Worm (Caenorhabditis elegans) whole organism, late embryonic: ENCODE results near the gene srd-74.
"Not testable (repeated sequence)": the region's sequence is repeated elsewhere in the genome, so short reads cannot be mapped to it uniquely, and the experiment has no call there.

Experiments used
- C08G9.2 ChIP-seq: sonication (generic microtip); optimal IDR thresholded peaks from 2 replicates; lab custom pipeline; 2016; ENCODE audit warnings: mild to moderate bottlenecking, missing genetic modification characterization, moderate library complexity, missing compliant biosample characterization
- K02D7.2 ChIP-seq: sonication (generic microtip); optimal IDR thresholded peaks from 2 replicates; lab custom pipeline; 2017; ENCODE audit warnings: mild to moderate bottlenecking, missing genetic modification characterization, missing compliant biosample characterization
- T23F11.4 ChIP-seq: fragments of 200-800 bp; sonication (Bioruptor generic); optimal IDR thresholded peaks from 2 replicates; lab custom pipeline; 2018; ENCODE audit warnings: mild to moderate bottlenecking, missing genetic modification characterization, missing compliant biosample characterization
- Y22D7AL.16 ChIP-seq: sonication (generic microtip); optimal IDR thresholded peaks from 2 replicates; lab custom pipeline; 2016; ENCODE audit warnings: missing genetic modification characterization, missing compliant biosample characterization
- ceh-18 ChIP-seq: sonication (generic microtip); optimal IDR thresholded peaks from 2 replicates; lab custom pipeline; 2016; ENCODE audit warnings: missing genetic modification characterization, missing compliant biosample characterization
- ceh-2 ChIP-seq: sonication (generic microtip); optimal IDR thresholded peaks from 2 replicates; lab custom pipeline; 2016; ENCODE audit warnings: missing genotype, missing genetic modification characterization, missing compliant biosample characterization
- ceh-22 ChIP-seq: sonication (generic microtip); optimal IDR thresholded peaks from 2 replicates; lab custom pipeline; 2017; ENCODE audit warnings: missing biosample characterization, missing genetic modification characterization
- ceh-31 ChIP-seq: sonication (generic microtip); optimal IDR thresholded peaks from 2 replicates; lab custom pipeline; 2016; ENCODE audit warnings: missing genetic modification characterization, missing compliant biosample characterization
- ceh-34 ChIP-seq: sonication (generic microtip); optimal IDR thresholded peaks from 2 replicates; lab custom pipeline; 2016; ENCODE audit warnings: mild to moderate bottlenecking, missing genetic modification characterization, missing compliant biosample characterization
- ceh-45 ChIP-seq: fragments of 200-800 bp; sonication (Bioruptor generic); IDR thresholded peaks from 2 replicates; pipeline ENCODE4 v1.3.6; 2022; ENCODE audit warnings: missing genetic modification reagents, missing genetic modification characterization, missing compliant biosample characterization
- che-1 ChIP-seq: sonication (generic microtip); optimal IDR thresholded peaks from 2 replicates; lab custom pipeline; 2016; ENCODE audit warnings: mild to moderate bottlenecking, missing genetic modification characterization, missing compliant biosample characterization
- dmd-4 ChIP-seq: sonication (generic microtip); optimal IDR thresholded peaks from 2 replicates; lab custom pipeline; 2016; ENCODE audit warnings: borderline replicate concordance, missing genetic modification characterization, missing compliant biosample characterization
- dve-1 ChIP-seq: sonication (generic microtip); optimal IDR thresholded peaks from 2 replicates; lab custom pipeline; 2017; ENCODE audit warnings: antibody characterized with exemption, mild to moderate bottlenecking, missing genetic modification characterization, missing compliant biosample characterization
- elt-2 ChIP-seq: sonication (generic microtip); optimal IDR thresholded peaks from 2 replicates; lab custom pipeline; 2016; ENCODE audit warnings: missing genetic modification reagents, missing genetic modification characterization, missing compliant biosample characterization
- elt-4 ChIP-seq: sonication (generic microtip); optimal IDR thresholded peaks from 2 replicates; lab custom pipeline; 2016; ENCODE audit warnings: missing genetic modification characterization, missing compliant biosample characterization
- ets-4 ChIP-seq: sonication (generic microtip); optimal IDR thresholded peaks from 2 replicates; lab custom pipeline; 2016; ENCODE audit warnings: missing genetic modification characterization, missing compliant biosample characterization
- fkh-10 ChIP-seq: fragments of 150-350 bp; optimal IDR thresholded peaks from 2 replicates; lab custom pipeline; 2014; ENCODE audit warnings: missing biosample characterization, missing genetic modification reagents, missing genetic modification characterization
- hlh-13 ChIP-seq: fragments of 200-800 bp; sonication (Bioruptor generic); optimal IDR thresholded peaks from 2 replicates; lab custom pipeline; 2018; ENCODE audit warnings: mild to moderate bottlenecking, missing genetic modification characterization, missing compliant biosample characterization
- hlh-15 ChIP-seq: sonication (generic microtip); optimal IDR thresholded peaks from 2 replicates; lab custom pipeline; 2016; ENCODE audit warnings: missing genetic modification characterization, missing compliant biosample characterization
- hlh-30 ChIP-seq: sonication (generic microtip); optimal IDR thresholded peaks from 2 replicates; lab custom pipeline; 2017; ENCODE audit warnings: antibody characterized with exemption, missing genetic modification characterization, missing compliant biosample characterization; ENCODE audit not compliant: insufficient read depth
- hlh-8 ChIP-seq: sonication (generic microtip); optimal IDR thresholded peaks from 2 replicates; lab custom pipeline; 2016; ENCODE audit warnings: missing genotype, missing genetic modification characterization, missing compliant biosample characterization
- lim-6 ChIP-seq: sonication (generic microtip); optimal IDR thresholded peaks from 2 replicates; lab custom pipeline; 2016; ENCODE audit warnings: missing genetic modification characterization, missing compliant biosample characterization
- lin-11 ChIP-seq: fragments of 200-800 bp; sonication (Bioruptor generic); optimal IDR thresholded peaks from 2 replicates; lab custom pipeline; 2018; ENCODE audit warnings: mild to moderate bottlenecking, missing genetic modification characterization, missing compliant biosample characterization
- madf-2 ChIP-seq: sonication (generic microtip); optimal IDR thresholded peaks from 2 replicates; lab custom pipeline; 2017; ENCODE audit warnings: missing genetic modification characterization, missing compliant biosample characterization
- mec-3 ChIP-seq: sonication (generic microtip); optimal IDR thresholded peaks from 2 replicates; lab custom pipeline; 2016; ENCODE audit warnings: borderline replicate concordance, missing genetic modification characterization, missing compliant biosample characterization
- nfya-1 ChIP-seq: sonication (generic microtip); optimal IDR thresholded peaks from 2 replicates; lab custom pipeline; 2017; ENCODE audit warnings: missing genetic modification characterization, mild to moderate bottlenecking, missing compliant biosample characterization, antibody characterized with exemption, moderate library complexity
- npax-4 ChIP-seq: sonication (generic microtip); optimal IDR thresholded peaks from 2 replicates; lab custom pipeline; 2016; ENCODE audit warnings: missing genetic modification characterization, missing compliant biosample characterization
- pha-2 ChIP-seq: sonication (generic microtip); optimal IDR thresholded peaks from 2 replicates; lab custom pipeline; 2017; ENCODE audit warnings: mild to moderate bottlenecking, missing genetic modification characterization, missing compliant biosample characterization
- pha-4 ChIP-seq: fragments of 150-350 bp; optimal IDR thresholded peaks from 2 replicates; lab custom pipeline; 2018; ENCODE audit warnings: missing biosample characterization, missing genetic modification reagents, missing genetic modification characterization
- pqm-1 ChIP-seq: sonication (generic microtip); optimal IDR thresholded peaks from 2 replicates; lab custom pipeline; 2016; ENCODE audit warnings: missing genetic modification characterization, missing compliant biosample characterization
- pros-1 ChIP-seq: fragments of 150-350 bp; optimal IDR thresholded peaks from 2 replicates; lab custom pipeline; 2014; ENCODE audit warnings: missing biosample characterization, missing genetic modification reagents, missing genetic modification characterization
- rnt-1 ChIP-seq: sonication (generic microtip); optimal IDR thresholded peaks from 2 replicates; lab custom pipeline; 2016; ENCODE audit warnings: missing genetic modification characterization, missing compliant biosample characterization
- sdc-2 ChIP-seq: sonication (generic microtip); optimal IDR thresholded peaks from 2 replicates; lab custom pipeline; 2016; ENCODE audit warnings: missing genotype, missing genetic modification characterization, missing compliant biosample characterization
- sox-4 ChIP-seq: sonication (generic microtip); optimal IDR thresholded peaks from 2 replicates; lab custom pipeline; 2017; ENCODE audit warnings: mild to moderate bottlenecking, missing genetic modification characterization, inconsistent platforms, missing compliant biosample characterization
- syd-9 ChIP-seq: sonication (generic microtip); optimal IDR thresholded peaks from 2 replicates; lab custom pipeline; 2016; ENCODE audit warnings: mild to moderate bottlenecking, missing genetic modification characterization, moderate library complexity, missing compliant biosample characterization
- ttx-3 ChIP-seq: sonication (generic microtip); optimal IDR thresholded peaks from 2 replicates; lab custom pipeline; 2016; ENCODE audit warnings: missing genetic modification reagents, missing genetic modification characterization, missing compliant biosample characterization
- unc-55 ChIP-seq: sonication (generic microtip); optimal IDR thresholded peaks from 2 replicates; lab custom pipeline; 2017; ENCODE audit warnings: missing biosample characterization, missing genetic modification reagents, missing genetic modification characterization
- zip-5 ChIP-seq: sonication (generic microtip); optimal IDR thresholded peaks from 2 replicates; lab custom pipeline; 2016; ENCODE audit warnings: missing genetic modification characterization, missing compliant biosample characterization
- ztf-16 ChIP-seq: sonication (generic microtip); optimal IDR thresholded peaks from 2 replicates; lab custom pipeline; 2017; ENCODE audit warnings: missing genetic modification characterization, missing compliant biosample characterization

Gene srd-74

DNA sequence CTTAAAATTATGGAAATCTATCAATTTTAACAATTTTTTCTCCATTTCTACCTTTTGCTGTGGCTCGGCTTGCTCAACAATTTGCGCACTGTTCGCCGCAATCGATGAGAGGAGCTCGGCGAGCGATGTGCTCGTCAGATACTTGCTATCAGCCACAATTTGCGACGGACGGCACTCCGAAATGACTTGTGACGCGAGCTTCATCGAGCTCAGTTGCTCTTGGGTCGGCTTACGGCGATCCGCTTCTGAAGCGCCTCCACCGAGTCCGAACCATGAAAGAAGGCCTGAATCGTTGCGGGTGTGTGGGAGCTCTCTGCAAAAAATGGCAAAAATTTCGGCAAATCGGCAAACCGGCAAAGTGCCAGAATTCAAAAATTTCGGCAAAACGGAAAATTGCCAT lies 21.3 kb upstream of the srd-74 start:
- no peak for TF ChIP-seq ceh-18 (tag; lab: Kevin White, UChicago)
- no peak for TF ChIP-seq fkh-10 (GFP tag; lab: Kevin White, UChicago)
- TF ChIP-seq lin-11 (tag; lab: Kevin White, UChicago), result no peak
- no peak for TF ChIP-seq elt-4 (tag; lab: Kevin White, UChicago)
- TF ChIP-seq sdc-2 (tag; lab: Kevin White, UChicago), result no peak
- no peak for TF ChIP-seq Y22D7AL.16 (tag; lab: Kevin White, UChicago)
- no peak for TF ChIP-seq hlh-13 (GFP tag; lab: Kevin White, UChicago)
- TF ChIP-seq ztf-16 (tag; lab: Kevin White, UChicago), result no peak
- TF ChIP-seq hlh-15 (tag; lab: Kevin White, UChicago), result no peak

DNA sequence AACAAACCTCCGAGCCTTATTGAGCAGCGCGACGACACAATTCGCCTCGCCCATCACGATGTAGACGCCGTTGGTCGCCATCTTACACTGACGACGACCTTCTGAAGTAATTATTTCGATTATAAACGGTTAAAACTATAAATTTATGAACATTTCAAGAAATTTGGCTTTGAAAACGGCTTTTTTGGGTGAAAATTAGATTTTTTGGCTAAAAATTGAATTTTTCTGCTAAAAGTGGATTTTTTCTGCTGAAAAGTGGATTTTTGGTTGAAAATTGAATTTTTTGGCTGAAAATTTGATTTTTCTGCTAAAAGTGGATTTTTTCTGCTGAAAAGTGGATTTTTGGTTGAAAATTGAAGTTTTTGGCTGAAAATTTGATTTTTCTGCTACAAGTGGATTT lies 8.3 kb upstream of the srd-74 start, which contains the start of gene gbf-1:
gbf-1 (minus strand) TSS at position 101 of the 400 bp plus-strand sequence.
- TF ChIP-seq zip-5, rnt-1, elt-4 (tag; lab: Kevin White, UChicago): not testable (repeated sequence)
- TF ChIP-seq, all 69 proteins: peak for 0; not testable (repeated sequence) for 69

DNA sequence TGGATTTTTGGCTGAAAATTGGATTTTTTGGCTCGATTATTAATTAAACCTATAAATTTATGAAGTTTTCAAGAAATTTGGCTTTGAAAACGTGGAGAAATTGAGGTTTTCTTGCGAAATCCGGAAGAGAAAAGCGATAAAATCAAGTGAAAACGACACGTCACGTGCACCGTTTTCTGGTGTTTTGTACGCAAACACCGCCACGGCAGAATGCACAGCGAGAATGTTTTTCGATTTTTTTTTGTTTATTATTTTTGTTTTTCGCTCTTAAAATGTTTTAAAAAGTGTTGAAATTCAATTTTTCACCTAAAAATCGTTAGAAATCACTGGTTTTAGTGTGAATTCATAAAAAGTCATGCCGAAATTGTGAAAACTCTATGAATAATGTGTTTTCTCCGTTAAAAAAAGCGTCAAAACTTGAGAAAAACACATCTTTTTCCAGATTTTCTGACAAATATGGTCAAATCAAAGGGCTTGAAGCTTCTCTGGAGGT lies 7.3 kb upstream of the srd-74 start, which contains the start of gene immp-1:
immp-1 (plus strand) TSS at position 443 of the 493 bp plus-strand sequence.
- TF ChIP-seq nfya-1 (tag; lab: Kevin White, UChicago), result peak; percentile 8
- no peak for TF ChIP-seq syd-9
- TF ChIP-seq hlh-30 (tag; lab: Kevin White, UChicago), result peak; percentile 93

DNA sequence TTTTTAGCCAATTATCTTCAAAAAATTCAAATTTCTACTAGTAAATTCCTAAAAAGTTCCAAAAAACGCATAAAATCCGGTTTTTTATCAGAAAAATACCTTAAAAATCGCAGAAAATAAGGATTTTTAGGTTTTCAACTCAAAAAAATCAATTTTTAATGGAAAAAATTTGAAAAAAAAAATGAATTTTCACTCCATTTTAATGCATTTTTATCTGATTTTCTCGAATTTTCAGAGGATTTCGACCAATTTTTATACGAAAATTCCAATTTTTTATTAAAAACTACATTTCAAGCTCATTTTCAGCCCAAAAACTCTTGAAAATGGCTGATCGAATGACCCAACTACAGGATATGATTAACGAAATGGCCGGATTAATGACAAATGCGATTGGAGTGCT lies 4.6 kb upstream of the srd-74 start, which contains the start of gene mdt-21:
mdt-21 (plus strand) TSS at position 301 of the 400 bp plus-strand sequence.
- no peak for TF ChIP-seq lim-6 (tag; lab: Kevin White, UChicago)
- no peak for TF ChIP-seq lin-11 (tag; lab: Kevin White, UChicago)
- no peak for TF ChIP-seq ceh-2 (tag; lab: Kevin White, UChicago)
- no peak for TF ChIP-seq che-1 (tag; lab: Kevin White, UChicago)
- TF ChIP-seq Y22D7AL.16 (tag; lab: Kevin White, UChicago), result no peak
- TF ChIP-seq fkh-10 (GFP tag; lab: Kevin White, UChicago), result no peak
- no peak for TF ChIP-seq ets-4 (tag; lab: Kevin White, UChicago)
- no peak for TF ChIP-seq ceh-34 (tag; lab: Kevin White, UChicago)
- TF ChIP-seq nfya-1 (tag; lab: Kevin White, UChicago), result no peak

DNA sequence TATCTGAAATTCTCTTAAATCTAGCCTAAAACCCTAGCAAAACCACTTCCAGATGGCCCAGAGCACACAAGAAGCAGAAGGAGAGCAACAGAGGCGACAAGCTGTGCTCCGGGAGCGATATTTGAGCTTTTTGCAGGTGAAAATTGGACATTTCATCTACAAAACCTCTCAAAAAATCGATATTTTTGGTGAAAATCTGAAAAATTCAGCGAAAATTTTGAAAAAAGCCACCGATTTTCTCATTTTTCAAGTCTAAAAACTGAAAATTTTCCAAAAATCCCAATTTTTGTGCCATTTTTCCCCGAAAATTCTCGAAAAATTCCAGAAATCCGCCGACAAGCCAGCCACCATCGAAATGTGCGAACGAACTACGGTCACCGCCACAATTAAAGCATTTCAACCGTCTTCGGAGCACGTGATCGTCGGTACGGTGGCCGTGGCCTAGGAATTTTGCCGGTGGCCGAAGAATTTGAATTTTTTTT lies 1.7 kb upstream of the srd-74 start, which contains the start of gene C24H11.5:
C24H11.5 (plus strand) TSS at position 51 of the 482 bp plus-strand sequence.
- TF ChIP-seq madf-2 (tag; lab: Kevin White, UChicago) (no peak), pha-4 (tag; lab: Kevin White, UChicago) (no peak), sox-4 (tag; lab: Kevin White, UChicago) (no peak), hlh-15 (tag; lab: Kevin White, UChicago) (no peak), Y22D7AL.16 (tag; lab: Kevin White, UChicago) (no peak), C08G9.2 (tag; lab: Kevin White, UChicago) (no peak), elt-2 (tag; lab: Kevin White, UChicago) (no peak), hlh-8 (tag; lab: Kevin White, UChicago) (no peak), mec-3 (no peak), fkh-10 (GFP tag; lab: Kevin White, UChicago) (no peak), zip-5 (tag; lab: Kevin White, UChicago) (no peak), unc-55 (GFP tag; lab: Kevin White, UChicago) (no peak), ceh-22 (no peak)

DNA sequence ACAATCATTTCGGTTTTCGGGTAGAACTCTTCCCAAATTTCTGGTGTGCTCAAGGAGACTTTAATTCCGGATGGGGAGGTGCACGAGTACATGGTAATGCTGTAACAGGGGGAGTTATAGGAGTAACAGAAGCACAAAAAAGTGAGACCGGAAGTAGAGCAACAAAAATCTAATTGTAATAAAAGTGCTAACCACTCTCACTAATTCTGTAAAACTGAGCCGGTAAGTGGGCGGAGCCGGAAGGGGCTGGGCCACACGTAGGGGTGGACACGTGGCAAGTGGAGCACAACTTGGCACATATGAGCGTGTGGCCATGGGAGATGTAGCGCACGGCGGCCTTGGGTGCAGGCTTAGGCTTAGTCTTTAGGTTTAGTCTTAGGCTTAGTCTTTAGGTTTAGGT lies 4.1 kb downstream of the srd-74 start, which contains the start of gene tbx-38:
tbx-38 (minus strand) TSS at position 101 of the 400 bp plus-strand sequence.
- no peak for TF ChIP-seq K02D7.2 (tag; lab: Kevin White, UChicago)
- TF ChIP-seq ttx-3 (tag; lab: Kevin White, UChicago), result no peak
- no peak for TF ChIP-seq ets-4 (tag; lab: Kevin White, UChicago)
- TF ChIP-seq npax-4, result no peak
- no peak for TF ChIP-seq hlh-8 (tag; lab: Kevin White, UChicago)
- no peak for TF ChIP-seq ceh-31 (tag; lab: Kevin White, UChicago)
- TF ChIP-seq zip-5 (tag; lab: Kevin White, UChicago), result no peak
- no peak for TF ChIP-seq dve-1 (tag; lab: Kevin White, UChicago)
- TF ChIP-seq Y22D7AL.16 (tag; lab: Kevin White, UChicago), result no peak
- TF ChIP-seq pros-1 (tag; lab: Kevin White, UChicago), result no peak
- no peak for TF ChIP-seq pha-2 (tag; lab: Kevin White, UChicago)
- TF ChIP-seq pqm-1 (tag; lab: Kevin White, UChicago), result no peak
- TF ChIP-seq elt-2 (tag; lab: Kevin White, UChicago), result no peak
- TF ChIP-seq elt-4 (tag; lab: Kevin White, UChicago), result no peak
- no peak for TF ChIP-seq T23F11.4
- TF ChIP-seq dmd-4 (tag; lab: Kevin White, UChicago), result no peak
- no peak for TF ChIP-seq ceh-45 (GFP tag; lab: Robert Waterston, UW)
- TF ChIP-seq mec-3, result no peak
